Fruit fly (Drosophila melanogaster) whole organism, embryonic: ENCODE data around the gene PLCXD.

Source experiments
- B-H1 ChIP-seq: fragments of 200-800 bp; sonication (Bioruptor generic); IDR thresholded peaks from 3 replicates; pipeline ENCODE4 v1.3.6; 2022; ENCODE audit warnings: missing biosample characterization, missing genetic modification characterization
- BtbVII ChIP-seq: fragments of 200-800 bp; sonication (Bioruptor generic); optimal IDR thresholded peaks from 3 replicates; lab custom pipeline; 2017; ENCODE audit warnings: missing biosample characterization, mild to moderate bottlenecking, missing genetic modification characterization
- Bteb2 ChIP-seq: fragments of 200-800 bp; sonication (Bioruptor generic); optimal IDR thresholded peaks from 2 replicates; lab custom pipeline; 2016; ENCODE audit warnings: missing biosample characterization, missing genetic modification characterization
- CG11560 ChIP-seq: fragments of 200-800 bp; sonication (Bioruptor generic); IDR thresholded peaks from 3 replicates; pipeline ENCODE4 v1.3.6; 2022; ENCODE audit warnings: missing biosample characterization, missing genetic modification characterization
- CG11695 ChIP-seq: fragments of 200-800 bp; sonication (Bioruptor generic); IDR thresholded peaks from 3 replicates; pipeline ENCODE4 v1.3.6; 2022; ENCODE audit warnings: missing biosample characterization, missing genetic modification characterization
- CG14667 ChIP-seq: fragments of 200-800 bp; sonication (Bioruptor generic); IDR thresholded peaks from 2 replicates; pipeline ENCODE4 v1.3.6; 2022; ENCODE audit warnings: missing biosample characterization, missing genetic modification characterization
- CG1832 ChIP-seq: fragments of 200-800 bp; sonication (Bioruptor generic); optimal IDR thresholded peaks from 2 replicates; lab custom pipeline; 2017; ENCODE audit warnings: missing biosample characterization, mild to moderate bottlenecking, missing genetic modification characterization, inconsistent platforms
- CG30431 ChIP-seq: fragments of 200-800 bp; sonication (Bioruptor generic); optimal IDR thresholded peaks from 2 replicates; lab custom pipeline; 2017; ENCODE audit warnings: missing biosample characterization, missing genetic modification characterization
- CG3065 ChIP-seq: fragments of 200-800 bp; sonication (Bioruptor generic); optimal IDR thresholded peaks from 2 replicates; lab custom pipeline; 2016; ENCODE audit warnings: missing biosample characterization, missing genetic modification characterization
- CG4404 ChIP-seq: fragments of 200-800 bp; sonication (Bioruptor generic); IDR thresholded peaks from 2 replicates; pipeline ENCODE4 v1.3.6; 2022; ENCODE audit warnings: missing biosample characterization, missing genetic modification characterization
- CG4707 ChIP-seq: fragments of 200-800 bp; sonication (Bioruptor generic); optimal IDR thresholded peaks from 2 replicates; lab custom pipeline; 2018; ENCODE audit warnings: missing biosample characterization, mild to moderate bottlenecking, missing genetic modification characterization, moderate library complexity
- CG8924 ChIP-seq: fragments of 200-800 bp; optimal IDR thresholded peaks from 3 replicates; lab custom pipeline; 2019; ENCODE audit warnings: missing biosample characterization, mild to moderate bottlenecking, missing genetic modification characterization, moderate library complexity
- CG8944 ChIP-seq: fragments of 200-800 bp; sonication (Bioruptor generic); optimal IDR thresholded peaks from 3 replicates; lab custom pipeline; 2016; ENCODE audit warnings: missing biosample characterization, missing genetic modification characterization
- CG9215 ChIP-seq: fragments of 200-800 bp; sonication (Bioruptor generic); IDR thresholded peaks from 2 replicates; pipeline ENCODE4 v1.3.6; 2022; ENCODE audit warnings: missing biosample characterization, missing genetic modification characterization
- CG9817 ChIP-seq: fragments of 200-800 bp; sonication (Bioruptor generic); optimal IDR thresholded peaks from 2 replicates; lab custom pipeline; 2018; ENCODE audit warnings: missing biosample characterization, mild to moderate bottlenecking, missing genetic modification characterization, moderate library complexity
- Dp ChIP-seq: fragments of 200-800 bp; sonication (Bioruptor generic); optimal IDR thresholded peaks from 2 replicates; lab custom pipeline; 2018; ENCODE audit warnings: missing biosample characterization, mild to moderate bottlenecking, missing genetic modification characterization, moderate library complexity
- Fer3 ChIP-seq: fragments of 200-800 bp; sonication (Bioruptor generic); optimal IDR thresholded peaks from 2 replicates; lab custom pipeline; 2018; ENCODE audit warnings: missing biosample characterization, mild to moderate bottlenecking, missing genetic modification characterization, moderate library complexity
- Hmr ChIP-seq: fragments of 200-800 bp; sonication (Bioruptor generic); optimal IDR thresholded peaks from 3 replicates; lab custom pipeline; 2017; ENCODE audit warnings: mild to moderate bottlenecking, missing biosample characterization, missing genetic modification reagents, missing genetic modification characterization
- Hr39 ChIP-seq: fragments of >200 bp; optimal IDR thresholded peaks from 2 replicates; lab custom pipeline; 2017
- Lpt ChIP-seq: fragments of >200 bp; optimal IDR thresholded peaks from 2 replicates; lab custom pipeline; 2018; ENCODE audit warnings: missing biosample characterization, missing genetic modification characterization
- Neu2 ChIP-seq: fragments of 200-800 bp; sonication (Bioruptor generic); optimal IDR thresholded peaks from 3 replicates; lab custom pipeline; 2016; ENCODE audit warnings: missing biosample characterization, missing genetic modification characterization, borderline replicate concordance
- Nf-YA ChIP-seq: fragments of 200-800 bp; sonication (Bioruptor generic); IDR thresholded peaks from 2 replicates; pipeline ENCODE4 v1.3.6; 2022; ENCODE audit warnings: missing biosample characterization, missing genetic modification characterization
- Optix ChIP-seq: fragments of 200-800 bp; sonication (Bioruptor generic); IDR thresholded peaks from 3 replicates; pipeline ENCODE4 v1.3.6; 2022; ENCODE audit warnings: missing biosample characterization, missing genetic modification characterization
- Sox102F ChIP-seq: fragments of 200-800 bp; sonication (Bioruptor generic); optimal IDR thresholded peaks from 2 replicates; lab custom pipeline; 2018; ENCODE audit warnings: missing biosample characterization, mild to moderate bottlenecking, missing genetic modification characterization, moderate library complexity
- Tbp ChIP-seq: fragments of >200 bp; optimal IDR thresholded peaks from 2 replicates; lab custom pipeline; 2018; ENCODE audit warnings: missing biosample characterization, missing genetic modification characterization
- Xrp1 ChIP-seq: fragments of 200-800 bp; sonication (Bioruptor generic); IDR thresholded peaks from 2 replicates; pipeline ENCODE4 v1.3.6; 2022; ENCODE audit warnings: missing biosample characterization, missing genetic modification characterization
- ab ChIP-seq: fragments of 200-800 bp; sonication (Bioruptor generic); optimal IDR thresholded peaks from 2 replicates; lab custom pipeline; 2016; ENCODE audit warnings: missing biosample characterization, missing genetic modification characterization
- bbx ChIP-seq: fragments of 200-800 bp; sonication (Bioruptor generic); IDR thresholded peaks from 2 replicates; pipeline ENCODE4 v1.3.6; 2022; ENCODE audit warnings: missing biosample characterization, missing genetic modification characterization; ENCODE audit not compliant: partially characterized antibody
- dan ChIP-seq: fragments of 200-800 bp; sonication (Bioruptor generic); IDR thresholded peaks from 2 replicates; pipeline ENCODE4 v1.3.6; 2022; ENCODE audit warnings: missing biosample characterization, missing genetic modification characterization
- dmrt99B ChIP-seq: fragments of 200-800 bp; sonication (Bioruptor generic); optimal IDR thresholded peaks from 2 replicates; lab custom pipeline; 2018; ENCODE audit warnings: missing biosample characterization, mild to moderate bottlenecking, missing genetic modification characterization, moderate library complexity
- esg ChIP-seq: fragments of 200-800 bp; sonication (Bioruptor generic); conservative IDR thresholded peaks from 2 replicates; pipeline ENCODE4 v1.3.6; 2022; ENCODE audit warnings: missing biosample characterization, missing genetic modification characterization
- exex ChIP-seq: fragments of 200-800 bp; sonication (Bioruptor generic); optimal IDR thresholded peaks from 4 replicates; lab custom pipeline; 2018; ENCODE audit warnings: missing biosample characterization, mild to moderate bottlenecking, missing genetic modification characterization, moderate library complexity
- eyg ChIP-seq: fragments of 200-800 bp; sonication (Bioruptor generic); optimal IDR thresholded peaks from 3 replicates; lab custom pipeline; 2016; ENCODE audit warnings: missing biosample characterization, missing genetic modification characterization
- gce ChIP-seq: fragments of 200-800 bp; sonication (Bioruptor generic); IDR thresholded peaks from 3 replicates; pipeline ENCODE4 v1.3.6; 2022; ENCODE audit warnings: missing biosample characterization, missing genetic modification characterization
- grau ChIP-seq: fragments of 200-800 bp; optimal IDR thresholded peaks from 3 replicates; lab custom pipeline; 2019; ENCODE audit warnings: missing biosample characterization, mild to moderate bottlenecking, missing genetic modification characterization, moderate library complexity
- hth ChIP-seq: fragments of >200 bp; optimal IDR thresholded peaks from 2 replicates; lab custom pipeline; 2017; ENCODE audit warnings: inconsistent platforms
- knrl ChIP-seq: fragments of 200-800 bp; sonication (Bioruptor generic); IDR thresholded peaks from 3 replicates; pipeline ENCODE4 v1.3.6; 2022; ENCODE audit warnings: missing biosample characterization, missing genetic modification characterization; ENCODE audit not compliant: partially characterized antibody
- lbe ChIP-seq: fragments of 200-800 bp; sonication (Bioruptor generic); optimal IDR thresholded peaks from 2 replicates; lab custom pipeline; 2016; ENCODE audit warnings: missing biosample characterization, mild to moderate bottlenecking, missing genetic modification characterization
- lov ChIP-seq, 2 experiments: fragments of 200-800 bp in 1 of 2; fragments of >200 bp in 1 of 2; sonication (Bioruptor generic) in 1 of 2; IDR thresholded peaks in 1 of 2; optimal IDR thresholded peaks in 1 of 2; 2 replicates in 1 of 2; 3 replicates in 1 of 2; pipeline versions ENCODE4 v1.3.6 to Lab custom; 2017 to 2022; ENCODE audit warnings: missing biosample characterization in 1 of 2, missing genetic modification characterization in 1 of 2
- nmo ChIP-seq: fragments of 200-800 bp; sonication (Bioruptor generic); optimal IDR thresholded peaks from 2 replicates; lab custom pipeline; 2018; ENCODE audit warnings: missing biosample characterization, mild to moderate bottlenecking, missing genetic modification characterization, moderate library complexity
- onecut ChIP-seq: fragments of 200-800 bp; sonication (Bioruptor generic); IDR thresholded peaks from 2 replicates; pipeline ENCODE4 v1.3.6; 2022; ENCODE audit warnings: missing biosample characterization, missing genetic modification characterization
- pita ChIP-seq: fragments of 200-800 bp; sonication (Bioruptor generic); optimal IDR thresholded peaks from 2 replicates; lab custom pipeline; 2017; ENCODE audit warnings: missing biosample characterization, mild to moderate bottlenecking, missing genetic modification characterization
- scrt ChIP-seq: fragments of 200-800 bp; sonication (Bioruptor generic); optimal IDR thresholded peaks from 2 replicates; lab custom pipeline; 2018; ENCODE audit warnings: missing biosample characterization, mild to moderate bottlenecking, missing genetic modification characterization, moderate library complexity
- sisA ChIP-seq: fragments of 200-800 bp; sonication (Bioruptor generic); IDR thresholded peaks from 2 replicates; pipeline ENCODE4 v1.3.6; 2022; ENCODE audit warnings: missing biosample characterization, missing genetic modification characterization
- slbo ChIP-seq: fragments of 200-800 bp; sonication (Bioruptor generic); IDR thresholded peaks from 2 replicates; pipeline ENCODE4 v1.3.6; 2022; ENCODE audit warnings: missing biosample characterization, missing genetic modification characterization
- sna ChIP-seq: fragments of 200-800 bp; sonication (Bioruptor generic); IDR thresholded peaks from 2 replicates; pipeline ENCODE4 v1.3.6; 2022; ENCODE audit warnings: missing biosample characterization, missing genetic modification characterization; ENCODE audit not compliant: partially characterized antibody
- sqz ChIP-seq: fragments of 200-800 bp; sonication (Bioruptor generic); optimal IDR thresholded peaks from 3 replicates; lab custom pipeline; 2018; ENCODE audit warnings: missing biosample characterization, mild to moderate bottlenecking, missing genetic modification characterization
- sug ChIP-seq: fragments of 200-800 bp; optimal IDR thresholded peaks from 2 replicates; lab custom pipeline; 2019; ENCODE audit warnings: missing biosample characterization, mild to moderate bottlenecking, missing genetic modification characterization, moderate library complexity
- tap ChIP-seq: fragments of 200-800 bp; optimal IDR thresholded peaks from 3 replicates; lab custom pipeline; 2019; ENCODE audit warnings: missing biosample characterization, mild to moderate bottlenecking, missing genetic modification characterization, moderate library complexity
- vfl ChIP-seq: fragments of 200-800 bp; sonication (Bioruptor generic); optimal IDR thresholded peaks from 2 replicates; lab custom pipeline; 2016; ENCODE audit warnings: missing biosample characterization, missing genetic modification characterization
- zfh2 ChIP-seq: fragments of 200-800 bp; sonication (Bioruptor generic); optimal IDR thresholded peaks from 2 replicates; lab custom pipeline; 2016; ENCODE audit warnings: missing biosample characterization, missing genetic modification characterization

The PLCXD gene

dm6 chr2L:12004211-12004979 lies 44.8 kb upstream of the PLCXD start (continued):
- TF ChIP-seq lov (optimal IDR thresholded peaks at IDR 0.05; lab: Kevin White, UChicago) (no peak), lov (GFP tag; IDR thresholded peaks at IDR 0.05; lab: Robert Waterston, UW) (no peak), CG11560 (tag; lab: Robert Waterston, UW) (no peak), Nf-YA (GFP tag; lab: Robert Waterston, UW) (no peak), CG9817 (peak; percentile 12), CG4404 (GFP tag; lab: Robert Waterston, UW) (no peak), onecut (GFP tag; lab: Robert Waterston, UW) (peak; percentile 44), nmo (GFP tag; lab: Kevin White, UChicago) (no peak), lbe (GFP tag; lab: Kevin White, UChicago) (no peak), CG8924 (tag; lab: Kevin White, UChicago) (peak; percentile 68), Lpt (GFP tag; lab: Kevin White, UChicago) (no peak), B-H1 (GFP tag; lab: Robert Waterston, UW) (no peak), eyg (GFP tag; lab: Kevin White, UChicago) (no peak), Neu2 (GFP tag; lab: Kevin White, UChicago) (no peak), bbx (GFP tag; lab: Robert Waterston, UW) (no peak), dmrt99B (peak; percentile 50), vfl (no peak), Sox102F (GFP tag; lab: Kevin White, UChicago) (peak; percentile 68), hth (lab: Kevin White, UChicago) (no peak), Dp (GFP tag; lab: Kevin White, UChicago) (peak; percentile 39), ab (no peak), CG30431 (GFP tag; lab: Kevin White, UChicago) (no peak), knrl (no peak), CG11695 (GFP tag; lab: Robert Waterston, UW) (no peak), CG9215 (GFP tag; lab: Robert Waterston, UW) (no peak), grau (tag; lab: Kevin White, UChicago) (peak; percentile 22), sisA (GFP tag; lab: Robert Waterston, UW) (no peak), Xrp1 (GFP tag; lab: Robert Waterston, UW) (no peak), CG14667 (GFP tag; lab: Robert Waterston, UW) (no peak), Bteb2 (no peak), CG1832 (GFP tag; lab: Kevin White, UChicago) (no peak), CG4707 (GFP tag; lab: Kevin White, UChicago) (peak; percentile 88), sna (GFP tag; lab: Robert Waterston, UW) (no peak), Fer3 (tag; lab: Kevin White, UChicago) (peak; percentile 20), CG8944 (GFP tag; lab: Kevin White, UChicago) (peak; percentile 24), scrt (GFP tag; lab: Kevin White, UChicago) (no peak), dan (GFP tag; lab: Robert Waterston, UW) (no peak), Hmr (GFP tag; lab: Kevin White, UChicago) (peak; percentile 78), gce (GFP tag; lab: Robert Waterston, UW) (no peak), exex (tag; lab: Kevin White, UChicago) (peak; percentile 79), slbo (GFP tag; lab: Robert Waterston, UW) (no peak), esg (GFP tag; lab: Robert Waterston, UW) (no peak), sug (tag; lab: Kevin White, UChicago) (peak; percentile 85), Tbp (GFP tag; lab: Kevin White, UChicago) (no peak), BtbVII (GFP tag; lab: Kevin White, UChicago) (peak; percentile 74), CG3065 (GFP tag; lab: Kevin White, UChicago) (peak; percentile 85), sqz (GFP tag; lab: Kevin White, UChicago) (peak; percentile 72), Optix (no peak), pita (GFP tag; lab: Kevin White, UChicago) (no peak), Hr39 (lab: Kevin White, UChicago) (no peak), tap (tag; lab: Kevin White, UChicago) (peak; percentile 55), zfh2 (GFP tag; lab: Kevin White, UChicago) (no peak)
